Worm (Caenorhabditis elegans) whole organism, midembryonic: ENCODE results near the gene hrg-1.

Experiments used
- T22C8.4 ChIP-seq: fragments of 200-800 bp; sonication (Bioruptor generic); IDR thresholded peaks from 2 replicates; pipeline ENCODE4 v1.3.6; 2022; ENCODE audit warnings: missing genetic modification characterization, missing compliant biosample characterization
- cog-1 ChIP-seq: sonication (generic microtip); optimal IDR thresholded peaks from 2 replicates; lab custom pipeline; 2016; ENCODE audit warnings: missing genetic modification characterization, missing compliant biosample characterization
- flt-1 ChIP-seq: fragments of 200-800 bp; sonication (Bioruptor generic); IDR thresholded peaks from 2 replicates; pipeline ENCODE4 v1.3.6; 2022; ENCODE audit warnings: missing genetic modification characterization, missing compliant biosample characterization
- klf-2 ChIP-seq: fragments of 200-800 bp; sonication (Bioruptor generic); conservative IDR thresholded peaks from 2 replicates; pipeline ENCODE4 v1.3.6; 2022; ENCODE audit warnings: missing genetic modification reagents, missing genetic modification characterization, missing compliant biosample characterization
- med-1 ChIP-seq: sonication (generic microtip); optimal IDR thresholded peaks from 2 replicates; lab custom pipeline; 2017; ENCODE audit warnings: missing genetic modification characterization, mild to moderate bottlenecking, missing compliant biosample characterization, antibody characterized with exemption, missing genetic modification reagents; ENCODE audit not compliant: insufficient read depth
- ref-1 ChIP-seq: fragments of 200-800 bp; sonication (Bioruptor generic); conservative IDR thresholded peaks from 2 replicates; pipeline ENCODE4 v1.3.6; 2022; ENCODE audit warnings: missing genetic modification reagents, missing genetic modification characterization, missing compliant biosample characterization
- tab-1 ChIP-seq: fragments of 200-800 bp; sonication (Bioruptor generic); IDR thresholded peaks from 2 replicates; pipeline ENCODE4 v1.3.6; 2022; ENCODE audit warnings: missing genetic modification characterization, missing compliant biosample characterization
- ztf-29 ChIP-seq: fragments of 200-800 bp; sonication (Bioruptor generic); IDR thresholded peaks from 2 replicates; pipeline ENCODE4 v1.3.6; 2022; ENCODE audit warnings: missing genetic modification reagents, missing genetic modification characterization, missing compliant biosample characterization

ce11 chrX:3969980-3970403 is 46.0 kb downstream of the hrg-1 start:
- TF ChIP-seq ztf-29, result peak; percentile 92
- TF ChIP-seq klf-2, result peak; percentile 76
- TF ChIP-seq flt-1 (GFP tag; lab: Robert Waterston, UW), result peak; percentile 98
- TF ChIP-seq cog-1, result peak; percentile 89
- peak; percentile 95 for TF ChIP-seq tab-1 (GFP tag; lab: Robert Waterston, UW)
- TF ChIP-seq T22C8.4 (GFP tag; lab: Robert Waterston, UW), result peak; percentile 86
- TF ChIP-seq med-1, result peak; percentile 58
- peak; percentile 89 for TF ChIP-seq ref-1 (GFP tag; lab: Robert Waterston, UW)
